Fruit fly (Drosophila melanogaster): ENCODE data around the gene Sfp24F.
A peak's percentile ranks its signal among the peaks of the same experiment; 100 is the strongest.

The Sfp24F gene

dm6 chr2L:4417982-4418381 lies 23.9 kb downstream of the Sfp24F start (continued):
- no peak for TF ChIP-seq Tbp (GFP tag; optimal IDR thresholded peaks at IDR 0.05)
- no peak for TF ChIP-seq ato (GFP tag; IDR thresholded peaks at IDR 0.05; ENCODE audit: partially characterized antibody)
- TF ChIP-seq CG8765 (GFP tag; IDR thresholded peaks at IDR 0.05) = no peak

- TF ChIP-seq bsh (GFP tag; optimal IDR thresholded peaks at IDR 0.05) (peak in 1 of 2 experiments; percentile 41), TFAM (GFP tag; optimal IDR thresholded peaks at IDR 0.05) (no peak), CG31388 (GFP tag; optimal IDR thresholded peaks at IDR 0.05) (no peak), YL-1 (GFP tag; optimal IDR thresholded peaks at IDR 0.05) (no peak), CG9727 (GFP tag; optimal IDR thresholded peaks at IDR 0.05) (no peak), Drgx (GFP tag; IDR thresholded peaks at IDR 0.05) (peak; percentile 25; the same call in 1 of the 2 replicates), danr (GFP tag; IDR thresholded peaks at IDR 0.05) (no peak), CG7372 (GFP tag; IDR thresholded peaks at IDR 0.05) (no peak), CG4854 (GFP tag; optimal IDR thresholded peaks at IDR 0.05) (no peak), crol (GFP tag; IDR thresholded peaks at IDR 0.05) (no peak)
Measured at dm6 chr2L:4416903-4417302, 25.0 kb downstream of the Sfp24F start.

- TF ChIP-seq row (GFP tag; IDR thresholded peaks at IDR 0.05) (peak; percentile 26; the same call in 1 of the 3 replicates), Atf3 (GFP tag; optimal IDR thresholded peaks at IDR 0.05) (no peak), zen2 (GFP tag; IDR thresholded peaks at IDR 0.05; ENCODE audit: partially characterized antibody) (no peak), Drgx (GFP tag; IDR thresholded peaks at IDR 0.05) (0 out of 2 replicates have a peak, but pooled peaks have one; percentile 34), maf-S (GFP tag; optimal IDR thresholded peaks at IDR 0.05) (no peak), CG11696 (GFP tag; IDR thresholded peaks at IDR 0.05) (no peak), Med (GFP tag) (peak; percentile 50), sens (GFP tag) (no peak), CG1647 (GFP tag; optimal IDR thresholded peaks at IDR 0.05) (no peak), CG33213 (GFP tag; optimal IDR thresholded peaks at IDR 0.05) (no peak)
Measured at dm6 chr2L:4416089-4416488, 25.8 kb downstream of the Sfp24F start.

dm6 chr2L:4414059-4414458 lies 27.8 kb downstream of the Sfp24F start:
- TF ChIP-seq scrt (GFP tag; optimal IDR thresholded peaks at IDR 0.05) (peak; percentile 70), abd-A (tag; optimal IDR thresholded peaks at IDR 0.05) (peak; percentile 77), crol (GFP tag; IDR thresholded peaks at IDR 0.05) (peak; percentile 26; the same call in 1 of the 2 replicates), CG5180 (GFP tag; optimal IDR thresholded peaks at IDR 0.05) (no peak)

dm6 chr2L:4410855-4411254 lies 31.0 kb downstream of the Sfp24F start, which contains the start of gene CG43055:
TSS of gene CG43055 (plus strand) at chr2L:4411155.
- TF ChIP-seq sens (GFP tag) (peak; percentile 9), CG12299 (tag; optimal IDR thresholded peaks at IDR 0.05) (no peak), vnd (GFP tag; IDR thresholded peaks at IDR 0.05; ENCODE audit: partially characterized antibody) (no peak)

dm6 chr2L:4403013-4403604 lies 38.8 kb downstream of the Sfp24F start, which contains the start of gene Dim1:
TSS of gene Dim1 (plus strand) at chr2L:4403251.
- TF ChIP-seq dysf (GFP tag; IDR thresholded peaks at IDR 0.05) = peak; percentile 22; the same call in 1 of the 3 replicates
- TF ChIP-seq Ets97D (GFP tag; optimal IDR thresholded peaks at IDR 0.05) = peak; percentile 97
- peak; percentile 44 for TF ChIP-seq eyg (GFP tag; optimal IDR thresholded peaks at IDR 0.05)
- TF ChIP-seq ssp (GFP tag; IDR thresholded peaks at IDR 0.05) = no peak
- no peak for TF ChIP-seq H2.0 (GFP tag; IDR thresholded peaks at IDR 0.05)
- no peak for TF ChIP-seq Lpt (GFP tag; optimal IDR thresholded peaks at IDR 0.05)
- TF ChIP-seq CG8944 (GFP tag; optimal IDR thresholded peaks at IDR 0.05) = no peak
- no peak for TF ChIP-seq crp (GFP tag; optimal IDR thresholded peaks at IDR 0.05)
- TF ChIP-seq prd (optimal IDR thresholded peaks at IDR 0.05) = no peak
- TF ChIP-seq prd (GFP tag; IDR thresholded peaks at IDR 0.05) = no peak
- TF ChIP-seq fd64A (GFP tag; optimal IDR thresholded peaks at IDR 0.05) = no peak
- no peak for TF ChIP-seq CG12942 (GFP tag; optimal IDR thresholded peaks at IDR 0.05)
- TF ChIP-seq Fer3 (tag; optimal IDR thresholded peaks at IDR 0.05) = no peak
- peak; percentile 94 for TF ChIP-seq E2f2 (GFP tag; IDR thresholded peaks at IDR 0.05)
- TF ChIP-seq eve (GFP tag; optimal IDR thresholded peaks at IDR 0.05) = no peak
- TF ChIP-seq phol (tag; optimal IDR thresholded peaks at IDR 0.05) = no peak
- peak; percentile 28 for TF ChIP-seq trem (tag; optimal IDR thresholded peaks at IDR 0.05)

Data from whole organism, embryonic.